Worm (Caenorhabditis elegans): ENCODE measurements around the gene gcc-2.

The gcc-2 gene

ce11 chrIII:9780254-9780653, 18.3 kb upstream of the gcc-2 start, which contains the start of gene sqv-3:
sqv-3 (minus strand) TSS chrIII:9780354.
- TF ChIP-seq ceh-82 (tag; optimal IDR thresholded peaks at IDR 0.05) (no peak), nhr-77 (tag; optimal IDR thresholded peaks at IDR 0.05) (no peak), nhr-25 (tag; optimal IDR thresholded peaks at IDR 0.05) (no peak), ztf-11 (tag; optimal IDR thresholded peaks at IDR 0.05) (no peak), elt-3 (tag; optimal IDR thresholded peaks at IDR 0.05) (no peak)

ce11 chrIII:9779080-9779479, 17.1 kb upstream of the gcc-2 start:
- TF ChIP-seq jun-1 (tag; optimal IDR thresholded peaks at IDR 0.05), result no peak
- no peak for TF ChIP-seq lin-15B (tag; optimal IDR thresholded peaks at IDR 0.05)
- no peak for TF ChIP-seq ztf-4 (tag; optimal IDR thresholded peaks at IDR 0.05)
- no peak for TF ChIP-seq R02D3.7 (tag; optimal IDR thresholded peaks at IDR 0.05)
- TF ChIP-seq fos-1 (tag; optimal IDR thresholded peaks at IDR 0.05), result no peak
- TF ChIP-seq tbx-2 (tag; optimal IDR thresholded peaks at IDR 0.05), result no peak
- no peak for TF ChIP-seq egl-27 (tag; optimal IDR thresholded peaks at IDR 0.05)
- no peak for TF ChIP-seq nhr-23 (tag; optimal IDR thresholded peaks at IDR 0.05)
- TF ChIP-seq unc-62 (GFP tag; optimal IDR thresholded peaks at IDR 0.05), result no peak
- TF ChIP-seq ceh-16 (tag; optimal IDR thresholded peaks at IDR 0.05), result no peak
- TF ChIP-seq nhr-43 (tag; optimal IDR thresholded peaks at IDR 0.05; ENCODE audit: poor library complexity, severe bottlenecking), result no peak

- no peak for TF ChIP-seq nhr-76 (tag; optimal IDR thresholded peaks at IDR 0.05)
- no peak for TF ChIP-seq nhr-25 (tag; optimal IDR thresholded peaks at IDR 0.05)
- TF ChIP-seq hmg-11 (tag; optimal IDR thresholded peaks at IDR 0.05), result peak; percentile 43
- TF ChIP-seq nfya-1 (tag; optimal IDR thresholded peaks at IDR 0.05; ENCODE audit: insufficient read depth), result peak; percentile 29
- peak; percentile 20 for TF ChIP-seq elt-2 (tag; optimal IDR thresholded peaks at IDR 0.05)
- TF ChIP-seq lin-39 (tag; optimal IDR thresholded peaks at IDR 0.05), result peak; percentile 10
Observed at ce11 chrIII:9776323-9776722, 14.4 kb upstream of the gcc-2 start, which contains the start of gene usp-46. usp-46 (plus strand) TSS chrIII:9776623.

ce11 chrIII:9775916-9776315, 14.0 kb upstream of the gcc-2 start:
- TF ChIP-seq nfya-1 (tag; optimal IDR thresholded peaks at IDR 0.05; ENCODE audit: insufficient read depth) (no peak), lin-15B (tag; optimal IDR thresholded peaks at IDR 0.05) (peak; percentile 18)

ce11 chrIII:9772394-9772793, 10.5 kb upstream of the gcc-2 start:
- no peak for TF ChIP-seq nhr-25 (tag; optimal IDR thresholded peaks at IDR 0.05)
- TF ChIP-seq ZK546.5 (tag; optimal IDR thresholded peaks at IDR 0.05), result no peak
- no peak for TF ChIP-seq snpc-4 (tag; optimal IDR thresholded peaks at IDR 0.05)
- TF ChIP-seq daf-12 (tag; optimal IDR thresholded peaks at IDR 0.05), result no peak
- TF ChIP-seq mdl-1 (tag; optimal IDR thresholded peaks at IDR 0.05), result no peak
- no peak for TF ChIP-seq lin-15B (tag; optimal IDR thresholded peaks at IDR 0.05)
- no peak for TF ChIP-seq lin-39 (tag; optimal IDR thresholded peaks at IDR 0.05)
- TF ChIP-seq nhr-12 (tag; optimal IDR thresholded peaks at IDR 0.05), result no peak
- TF ChIP-seq nhr-67 (tag; optimal IDR thresholded peaks at IDR 0.05), result no peak

- no peak for TF ChIP-seq tbx-2 (tag; optimal IDR thresholded peaks at IDR 0.05)
- no peak for TF ChIP-seq ceh-16 (tag; optimal IDR thresholded peaks at IDR 0.05)
- no peak for TF ChIP-seq nhr-25 (tag; optimal IDR thresholded peaks at IDR 0.05)
- no peak for TF ChIP-seq sea-2 (GFP tag; optimal IDR thresholded peaks at IDR 0.05)
- TF ChIP-seq pqm-1 (tag; optimal IDR thresholded peaks at IDR 0.05), result no peak
- TF ChIP-seq nhr-76 (tag; optimal IDR thresholded peaks at IDR 0.05), result no peak
- TF ChIP-seq nhr-28 (tag; optimal IDR thresholded peaks at IDR 0.05), result no peak
- no peak for TF ChIP-seq unc-39 (tag; optimal IDR thresholded peaks at IDR 0.05)
- TF ChIP-seq zag-1 (tag; optimal IDR thresholded peaks at IDR 0.05), result no peak
- no peak for TF ChIP-seq mdl-1 (tag; optimal IDR thresholded peaks at IDR 0.05)
- TF ChIP-seq ZK546.5 (tag; optimal IDR thresholded peaks at IDR 0.05), result no peak
- no peak for TF ChIP-seq hmg-11 (tag; optimal IDR thresholded peaks at IDR 0.05)
- no peak for TF ChIP-seq egl-27 (tag; optimal IDR thresholded peaks at IDR 0.05)
- TF ChIP-seq ceh-82 (tag; optimal IDR thresholded peaks at IDR 0.05), result no peak
- no peak for TF ChIP-seq eor-1 (tag; optimal IDR thresholded peaks at IDR 0.05)
- TF ChIP-seq pha-4 (tag; optimal IDR thresholded peaks at IDR 0.05), result no peak
- TF ChIP-seq fkh-2 (tag; optimal IDR thresholded peaks at IDR 0.05), result no peak
- no peak for TF ChIP-seq lsy-12 (tag; optimal IDR thresholded peaks at IDR 0.05)
- TF ChIP-seq nhr-23 (tag; optimal IDR thresholded peaks at IDR 0.05), result no peak
- TF ChIP-seq R02D3.7 (tag; optimal IDR thresholded peaks at IDR 0.05), result no peak
Observed at ce11 chrIII:9770590-9770989, 8.6 kb upstream of the gcc-2 start.
